Fruit fly (Drosophila melanogaster) whole organism, embryonic: Measurements from ENCODE around the gene CG13893.

Source experiments
- Bteb2 ChIP-seq: fragments of 200-800 bp; sonication (Bioruptor generic); optimal IDR thresholded peaks from 2 replicates; lab custom pipeline; 2016; ENCODE audit warnings: missing biosample characterization, missing genetic modification characterization
- CG11456 ChIP-seq: fragments of 200-800 bp; sonication (Bioruptor generic); IDR thresholded peaks from 3 replicates; pipeline ENCODE4 v1.3.6; 2022; ENCODE audit warnings: missing biosample characterization, missing genetic modification characterization
- CG11504 ChIP-seq: fragments of 200-800 bp; sonication (Bioruptor generic); optimal IDR thresholded peaks from 3 replicates; lab custom pipeline; 2019; ENCODE audit warnings: missing biosample characterization, mild to moderate bottlenecking, missing genetic modification characterization, moderate library complexity
- CG11723 ChIP-seq: fragments of 200-800 bp; sonication (Bioruptor generic); optimal IDR thresholded peaks from 2 replicates; lab custom pipeline; 2017; ENCODE audit warnings: missing biosample characterization, mild to moderate bottlenecking, missing genetic modification characterization
- CG13424 ChIP-seq: fragments of 200-800 bp; sonication (Bioruptor generic); optimal IDR thresholded peaks from 2 replicates; lab custom pipeline; 2019; ENCODE audit warnings: missing biosample characterization, mild to moderate bottlenecking, missing genetic modification characterization, moderate library complexity
- CG14441 ChIP-seq: fragments of 200-800 bp; sonication (Bioruptor generic); IDR thresholded peaks from 2 replicates; pipeline ENCODE4 v1.3.6; 2022; ENCODE audit warnings: missing biosample characterization, missing genetic modification characterization
- CG16779 ChIP-seq: fragments of 200-800 bp; sonication (Bioruptor generic); IDR thresholded peaks from 2 replicates; pipeline ENCODE4 v1.3.6; 2022; ENCODE audit warnings: missing biosample characterization, missing genetic modification characterization
- CG16863 ChIP-seq: fragments of 200-800 bp; sonication (Bioruptor generic); optimal IDR thresholded peaks from 3 replicates; lab custom pipeline; 2016; ENCODE audit warnings: missing biosample characterization, missing genetic modification characterization
- CG17829 ChIP-seq: fragments of 200-800 bp; optimal IDR thresholded peaks from 2 replicates; lab custom pipeline; 2019; ENCODE audit warnings: missing biosample characterization, mild to moderate bottlenecking, missing genetic modification characterization, moderate library complexity
- CG1792 ChIP-seq: fragments of 200-800 bp; sonication (Bioruptor generic); optimal IDR thresholded peaks from 2 replicates; lab custom pipeline; 2016; ENCODE audit warnings: missing biosample characterization, missing genetic modification characterization
- CG18011 ChIP-seq: fragments of 200-800 bp; sonication (Bioruptor generic); optimal IDR thresholded peaks from 2 replicates; lab custom pipeline; 2017; ENCODE audit warnings: missing biosample characterization, missing genetic modification characterization, mild to moderate bottlenecking, moderate library complexity, missing genotype
- CG2116 ChIP-seq: fragments of 200-800 bp; sonication (Bioruptor generic); optimal IDR thresholded peaks from 3 replicates; lab custom pipeline; 2018; ENCODE audit warnings: missing biosample characterization, mild to moderate bottlenecking, missing genetic modification characterization
- CG30020 ChIP-seq: fragments of 200-800 bp; optimal IDR thresholded peaks from 2 replicates; lab custom pipeline; 2019; ENCODE audit warnings: missing biosample characterization, mild to moderate bottlenecking, missing genetic modification characterization, moderate library complexity
- CG34224 ChIP-seq: fragments of 200-800 bp; sonication (Bioruptor generic); IDR thresholded peaks from 3 replicates; pipeline ENCODE4 v1.3.6; 2022; ENCODE audit warnings: missing biosample characterization, missing genetic modification characterization; ENCODE audit not compliant: partially characterized antibody
- CG4282 ChIP-seq: fragments of 200-800 bp; sonication (Bioruptor generic); optimal IDR thresholded peaks from 2 replicates; lab custom pipeline; 2016; ENCODE audit warnings: missing biosample characterization, missing genetic modification characterization
- CG5953 ChIP-seq: fragments of 200-800 bp; sonication (Bioruptor generic); IDR thresholded peaks from 2 replicates; pipeline ENCODE4 v1.3.6; 2022; ENCODE audit warnings: missing biosample characterization, missing genetic modification characterization
- CG6254 ChIP-seq: fragments of 200-800 bp; sonication (Bioruptor generic); optimal IDR thresholded peaks from 3 replicates; lab custom pipeline; 2017; ENCODE audit warnings: mild to moderate bottlenecking, missing biosample characterization, missing genetic modification reagents, missing genetic modification characterization
- CG6813 ChIP-seq: fragments of 200-800 bp; sonication (Bioruptor generic); optimal IDR thresholded peaks from 2 replicates; lab custom pipeline; 2017; ENCODE audit warnings: missing biosample characterization, missing genetic modification characterization, mild to moderate bottlenecking, moderate library complexity, missing genetic modification reagents
- CG7987 ChIP-seq: fragments of 200-800 bp; sonication (Bioruptor generic); optimal IDR thresholded peaks from 2 replicates; lab custom pipeline; 2018; ENCODE audit warnings: missing biosample characterization, mild to moderate bottlenecking, missing genetic modification characterization, moderate library complexity
- CG8359 ChIP-seq: fragments of 200-800 bp; sonication (Bioruptor generic); optimal IDR thresholded peaks from 2 replicates; lab custom pipeline; 2017; ENCODE audit warnings: missing biosample characterization, mild to moderate bottlenecking, missing genetic modification characterization, borderline replicate concordance
- CG8388 ChIP-seq: fragments of 200-800 bp; sonication (Bioruptor generic); optimal IDR thresholded peaks from 2 replicates; lab custom pipeline; 2019; ENCODE audit warnings: missing biosample characterization, mild to moderate bottlenecking, missing genetic modification characterization, moderate library complexity
- CG8478 ChIP-seq: fragments of >200 bp; optimal IDR thresholded peaks from 2 replicates; lab custom pipeline; 2018
- CG8924 ChIP-seq: fragments of 200-800 bp; optimal IDR thresholded peaks from 3 replicates; lab custom pipeline; 2019; ENCODE audit warnings: missing biosample characterization, mild to moderate bottlenecking, missing genetic modification characterization, moderate library complexity
- CG9437 ChIP-seq: fragments of 200-800 bp; sonication (Bioruptor generic); optimal IDR thresholded peaks from 2 replicates; lab custom pipeline; 2018; ENCODE audit warnings: missing biosample characterization, mild to moderate bottlenecking, missing genetic modification characterization
- CTCF ChIP-seq: fragments of 200-800 bp; sonication (Bioruptor generic); optimal IDR thresholded peaks from 2 replicates; lab custom pipeline; 2017; ENCODE audit warnings: missing biosample characterization, mild to moderate bottlenecking, missing genetic modification characterization, moderate library complexity
- Deaf1 ChIP-seq: fragments of 200-800 bp; optimal IDR thresholded peaks from 3 replicates; lab custom pipeline; 2019; ENCODE audit warnings: missing biosample characterization, mild to moderate bottlenecking, missing genetic modification characterization, moderate library complexity
- Dek ChIP-seq: fragments of 200-800 bp; sonication (Bioruptor generic); optimal IDR thresholded peaks from 3 replicates; lab custom pipeline; 2019; ENCODE audit warnings: missing biosample characterization, mild to moderate bottlenecking, missing genetic modification characterization, moderate library complexity
- Dip2 ChIP-seq: fragments of 200-800 bp; sonication (Bioruptor generic); IDR thresholded peaks from 2 replicates; pipeline ENCODE4 v1.3.6; 2022; ENCODE audit warnings: missing biosample characterization, missing genetic modification characterization
- NC2α ChIP-seq: fragments of 200-800 bp; sonication (Bioruptor generic); optimal IDR thresholded peaks from 2 replicates; lab custom pipeline; 2016; ENCODE audit warnings: missing biosample characterization, missing genetic modification characterization
- NK7.1 ChIP-seq: fragments of 200-800 bp; sonication (Bioruptor generic); optimal IDR thresholded peaks from 3 replicates; lab custom pipeline; 2016; ENCODE audit warnings: missing biosample characterization, missing genetic modification characterization
- Oli ChIP-seq: fragments of 200-800 bp; sonication (Bioruptor generic); optimal IDR thresholded peaks from 2 replicates; lab custom pipeline; 2018; ENCODE audit warnings: missing biosample characterization, mild to moderate bottlenecking, missing genetic modification characterization, moderate library complexity
- Ptx1 ChIP-seq: fragments of 200-800 bp; sonication (Bioruptor generic); IDR thresholded peaks from 2 replicates; pipeline ENCODE4 v1.3.6; 2022; ENCODE audit warnings: missing biosample characterization, missing genetic modification characterization
- Sin3A ChIP-seq: fragments of >200 bp; optimal IDR thresholded peaks from 2 replicates; lab custom pipeline; 2018
- Six4 ChIP-seq: fragments of 200-800 bp; sonication (Bioruptor generic); optimal IDR thresholded peaks from 2 replicates; lab custom pipeline; 2016; ENCODE audit warnings: missing biosample characterization, missing genetic modification characterization
- Ssrp ChIP-seq: fragments of 200-800 bp; sonication (Bioruptor generic); optimal IDR thresholded peaks from 2 replicates; lab custom pipeline; 2018; ENCODE audit warnings: missing biosample characterization, mild to moderate bottlenecking, missing genetic modification characterization, moderate library complexity
- Stat92E ChIP-seq, 3 experiments: fragments of >200 bp in 2 of 3; fragments of 200-800 bp in 1 of 3; sonication (Bioruptor generic) in 1 of 3; optimal IDR thresholded peaks; 2 replicates each; lab custom pipeline; 2017 to 2019; ENCODE audit warnings: missing biosample characterization in 3 of 3, missing genetic modification characterization in 3 of 3, mild to moderate bottlenecking in 1 of 3, moderate library complexity in 1 of 3
- ab ChIP-seq: fragments of 200-800 bp; sonication (Bioruptor generic); optimal IDR thresholded peaks from 2 replicates; lab custom pipeline; 2016; ENCODE audit warnings: missing biosample characterization, missing genetic modification characterization
- ac ChIP-seq: fragments of 200-800 bp; sonication (Bioruptor generic); optimal IDR thresholded peaks from 3 replicates; lab custom pipeline; 2017; ENCODE audit warnings: missing biosample characterization, mild to moderate bottlenecking, missing genetic modification characterization
- ato ChIP-seq: fragments of 200-800 bp; sonication (Bioruptor generic); IDR thresholded peaks from 2 replicates; pipeline ENCODE4 v1.3.6; 2022; ENCODE audit warnings: missing biosample characterization, missing genetic modification characterization; ENCODE audit not compliant: partially characterized antibody
- dpn ChIP-seq, 2 experiments: fragments of 200-800 bp; sonication (Bioruptor generic); optimal IDR thresholded peaks; 3 replicates each; lab custom pipeline; 2016; ENCODE audit warnings: missing biosample characterization in 2 of 2, missing genetic modification characterization in 2 of 2
- exex ChIP-seq: fragments of 200-800 bp; sonication (Bioruptor generic); optimal IDR thresholded peaks from 4 replicates; lab custom pipeline; 2018; ENCODE audit warnings: missing biosample characterization, mild to moderate bottlenecking, missing genetic modification characterization, moderate library complexity
- knrl ChIP-seq: fragments of 200-800 bp; sonication (Bioruptor generic); IDR thresholded peaks from 3 replicates; pipeline ENCODE4 v1.3.6; 2022; ENCODE audit warnings: missing biosample characterization, missing genetic modification characterization; ENCODE audit not compliant: partially characterized antibody
- mirr ChIP-seq: fragments of 200-800 bp; sonication (Bioruptor generic); optimal IDR thresholded peaks from 3 replicates; lab custom pipeline; 2018; ENCODE audit warnings: missing biosample characterization, mild to moderate bottlenecking, missing genetic modification characterization
- p53 ChIP-seq: fragments of 200-800 bp; sonication (Bioruptor generic); optimal IDR thresholded peaks from 2 replicates; lab custom pipeline; 2016; ENCODE audit warnings: missing biosample characterization, missing genetic modification characterization
- phol ChIP-seq: fragments of 200-800 bp; sonication (Bioruptor generic); optimal IDR thresholded peaks from 3 replicates; lab custom pipeline; 2018; ENCODE audit warnings: missing biosample characterization, mild to moderate bottlenecking, missing genetic modification characterization, moderate library complexity
- pros ChIP-seq: fragments of 200-800 bp; sonication (Bioruptor generic); optimal IDR thresholded peaks from 3 replicates; lab custom pipeline; 2019; ENCODE audit warnings: missing biosample characterization, mild to moderate bottlenecking, missing genetic modification characterization, moderate library complexity
- ranshi ChIP-seq: fragments of 200-800 bp; sonication (Bioruptor generic); IDR thresholded peaks from 2 replicates; pipeline ENCODE4 v1.3.6; 2022; ENCODE audit warnings: missing biosample characterization, missing genetic modification characterization
- scrt ChIP-seq: fragments of 200-800 bp; sonication (Bioruptor generic); optimal IDR thresholded peaks from 2 replicates; lab custom pipeline; 2018; ENCODE audit warnings: missing biosample characterization, mild to moderate bottlenecking, missing genetic modification characterization, moderate library complexity
- seq ChIP-seq: fragments of 200-800 bp; sonication (Bioruptor generic); IDR thresholded peaks from 2 replicates; pipeline ENCODE4 v1.3.6; 2022; ENCODE audit warnings: missing biosample characterization, missing genetic modification characterization
- tll ChIP-seq, 2 experiments: fragments of 200-800 bp in 1 of 2; fragments of >200 bp in 1 of 2; sonication (Bioruptor generic) in 1 of 2; optimal IDR thresholded peaks; 2 replicates each; lab custom pipeline; 2017 to 2019; ENCODE audit warnings: missing biosample characterization in 2 of 2, missing genetic modification characterization in 2 of 2, mild to moderate bottlenecking in 1 of 2, moderate library complexity in 1 of 2

Gene CG13893

DNA sequence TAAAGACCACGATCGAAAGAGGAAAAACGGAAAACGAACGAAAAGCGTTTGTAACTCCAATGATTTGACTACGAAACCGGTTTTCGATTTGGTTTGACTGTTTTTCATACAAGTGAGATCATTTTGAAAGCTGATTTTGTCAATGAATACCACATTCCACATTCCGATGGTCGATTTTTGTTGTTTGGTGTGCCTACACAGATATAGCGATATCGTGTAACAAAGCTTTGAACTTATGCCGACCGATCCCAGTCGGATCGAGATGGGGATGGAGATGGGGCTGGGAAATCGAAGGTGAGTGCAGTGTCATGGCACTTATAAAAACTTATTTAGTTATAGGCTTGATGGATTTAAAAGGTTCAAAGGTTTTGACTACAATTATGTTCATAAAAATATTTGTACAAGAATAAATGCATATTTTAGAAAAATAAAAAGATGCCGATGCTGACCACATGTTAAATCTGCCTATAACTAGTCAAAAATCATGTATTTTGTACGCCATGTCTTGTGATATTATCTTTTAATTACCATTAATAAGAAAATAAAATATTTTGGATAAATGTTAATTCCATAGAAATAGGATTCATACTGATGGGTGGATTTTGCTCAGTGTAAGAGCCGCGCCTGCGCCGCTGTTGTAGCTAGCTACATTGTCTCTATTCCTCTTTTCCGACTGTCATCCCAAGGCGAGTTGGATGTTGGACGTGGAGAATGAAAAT, 38.5 kb upstream of the CG13893 start (continued):
- TF ChIP-seq CG14441 (GFP tag; lab: Robert Waterston, UW) (peak; percentile 39; the same call in 1 of the 2 replicates), CG9437 (GFP tag; lab: Kevin White, UChicago) (peak; percentile 33), CG6813 (GFP tag; lab: Kevin White, UChicago) (no peak), CG5953 (GFP tag; lab: Robert Waterston, UW) (no peak), CG8388 (peak; percentile 76), CG2116 (GFP tag; lab: Kevin White, UChicago) (no peak), exex (no peak), NC2α (GFP tag; lab: Kevin White, UChicago) (no peak), Oli (tag; lab: Kevin White, UChicago) (peak; percentile 76), ac (GFP tag; lab: Kevin White, UChicago) (peak; percentile 2), CG6254 (GFP tag; lab: Kevin White, UChicago) (no peak), p53 (GFP tag; lab: Kevin White, UChicago) (no peak), CG34224 (no peak), CG1792 (no peak), Sin3A (lab: Kevin White, UChicago) (no peak), NK7.1 (GFP tag; lab: Kevin White, UChicago) (no peak), CG11504 (peak; percentile 81), CG13424 (tag; lab: Kevin White, UChicago) (peak; percentile 71), CG11723 (GFP tag; lab: Kevin White, UChicago) (peak; percentile 8), CG8924 (tag; lab: Kevin White, UChicago) (peak; percentile 66), Bteb2 (GFP tag; lab: Kevin White, UChicago) (no peak), tll (GFP tag; optimal IDR thresholded peaks at IDR 0.05; lab: Kevin White, UChicago) (no peak), Six4 (GFP tag; lab: Kevin White, UChicago) (peak; percentile 7), Stat92E (GFP tag; optimal IDR thresholded peaks at IDR 0.05; lab: Kevin White, UChicago) (no peak), CTCF (no peak), scrt (GFP tag; lab: Kevin White, UChicago) (peak; percentile 44), seq (no peak), Dek (peak; percentile 41), ab (GFP tag; lab: Kevin White, UChicago) (no peak), CG17829 (peak; percentile 61), knrl (GFP tag; lab: Robert Waterston, UW) (no peak), Ssrp (peak; percentile 68), ranshi (no peak), phol (peak; percentile 81), CG18011 (peak; percentile 0), CG8478 (lab: Kevin White, UChicago) (no peak), dpn (GFP tag; optimal IDR thresholded peaks at IDR 0.05; lab: Kevin White, UChicago) (peak in 1 of 2 experiments; percentile 50), CG7987 (GFP tag; lab: Kevin White, UChicago) (no peak), Deaf1 (tag; lab: Kevin White, UChicago) (no peak), CG8359 (GFP tag; lab: Kevin White, UChicago) (peak; percentile 12), Ptx1 (GFP tag; lab: Robert Waterston, UW) (peak; percentile 68; the same call in 1 of the 2 replicates), CG4282 (GFP tag; lab: Kevin White, UChicago) (no peak), Dip2 (GFP tag; lab: Robert Waterston, UW) (no peak), CG16863 (GFP tag; lab: Kevin White, UChicago) (no peak), ato (GFP tag; lab: Robert Waterston, UW) (no peak), CG16779 (no peak), mirr (GFP tag; lab: Kevin White, UChicago) (peak; percentile 30), pros (no peak), CG30020 (tag; lab: Kevin White, UChicago) (peak; percentile 26), CG11456 (GFP tag; lab: Robert Waterston, UW) (no peak)
